Worm (Caenorhabditis elegans): ENCODE measurements around the gene C18H9.5.

DNA sequence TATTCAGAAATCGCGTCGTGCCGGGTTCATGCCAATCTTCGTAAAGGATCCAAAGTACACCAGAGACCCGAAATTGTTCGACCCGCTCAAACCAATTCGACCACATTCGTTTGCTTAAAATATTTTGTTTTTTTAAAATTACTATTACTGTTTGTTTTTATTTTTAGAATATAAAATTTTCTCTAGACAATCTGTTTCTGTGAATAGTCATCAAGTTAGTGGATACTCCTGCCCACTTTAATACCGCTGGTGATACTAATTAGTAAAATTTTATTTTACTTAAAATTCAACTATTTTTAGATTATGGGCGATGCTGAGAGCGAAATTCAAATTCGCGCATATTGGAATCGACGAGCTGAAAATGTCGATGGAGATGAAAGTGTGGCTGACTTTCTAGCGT lies 41.2 kb upstream of the C18H9.5 start, which contains the start of gene T14B4.1:
- TF ChIP-seq snpc-4 (tag; optimal IDR thresholded peaks at IDR 0.05) (no peak), nhr-76 (tag; optimal IDR thresholded peaks at IDR 0.05) (no peak), mep-1 (tag; optimal IDR thresholded peaks at IDR 0.05) (no peak), ceh-39 (tag; optimal IDR thresholded peaks at IDR 0.05) (no peak), elt-3 (tag; optimal IDR thresholded peaks at IDR 0.05) (no peak), unc-62 (GFP tag; optimal IDR thresholded peaks at IDR 0.05) (no peak), lin-13 (tag; optimal IDR thresholded peaks at IDR 0.05) (no peak)
